Fruit fly (Drosophila melanogaster) Kc167 (cell line): Measurements from ENCODE around the gene Peritrophin-15a.

ENCODE experiments used
- Myc ChIP-seq: fragments of >200 bp; optimal IDR thresholded peaks from 2 replicates; lab custom pipeline; 2017; ENCODE audit warnings: missing external identifiers
- Sin3A ChIP-seq: fragments of >200 bp; optimal IDR thresholded peaks from 2 replicates; lab custom pipeline; 2018; ENCODE audit warnings: missing external identifiers
- h ChIP-seq: fragments of >200 bp; optimal IDR thresholded peaks from 3 replicates; lab custom pipeline; 2018; ENCODE audit warnings: missing external identifiers
- insv ChIP-seq: fragments of >200 bp; optimal IDR thresholded peaks from 3 replicates; lab custom pipeline; 2018; ENCODE audit warnings: missing external identifiers
- psq ChIP-seq: fragments of >200 bp; optimal IDR thresholded peaks from 2 replicates; lab custom pipeline; 2017; ENCODE audit warnings: missing external identifiers
- ttk ChIP-seq: sonication (Bioruptor generic); optimal IDR thresholded peaks from 2 replicates; lab custom pipeline; 2017; ENCODE audit warnings: missing external identifiers

Peritrophin-15a gene

dm6 chr2L:8364006-8364956, 31.6 kb downstream of the Peritrophin-15a start, which contains the start of the genes RpS13 and CSN8:
RpS13 (minus strand) TSS chr2L:8364662.
CSN8 (plus strand) TSS chr2L:8364855.
- TF ChIP-seq insv (lab: Kevin White, UChicago) (no peak), Sin3A (lab: Kevin White, UChicago) (no peak), h (lab: Kevin White, UChicago) (no peak), ttk (lab: Kevin White, UChicago) (no peak), Myc (lab: Kevin White, UChicago) (no peak), psq (lab: Kevin White, UChicago) (no peak)

DNA sequence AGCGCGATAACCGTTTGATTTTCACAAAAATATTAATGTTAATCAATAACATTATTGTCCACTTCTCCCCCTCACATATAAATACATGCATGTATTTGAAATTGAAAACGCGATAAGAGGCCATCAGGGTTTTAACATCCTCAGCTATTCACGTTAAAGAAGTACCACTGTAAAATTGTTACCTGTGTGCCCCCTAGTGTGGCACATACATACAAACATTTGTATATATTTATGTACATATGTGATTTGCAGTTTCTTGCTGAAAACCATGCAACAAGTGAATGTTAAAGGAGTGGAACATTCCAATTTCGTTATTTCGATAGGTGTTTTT, 33.0 kb downstream of the Peritrophin-15a start:
- TF ChIP-seq ttk (lab: Kevin White, UChicago), result no peak
- no peak for TF ChIP-seq Myc (lab: Kevin White, UChicago)
- TF ChIP-seq insv (lab: Kevin White, UChicago), result no peak
- TF ChIP-seq Sin3A (lab: Kevin White, UChicago), result no peak
- TF ChIP-seq h (lab: Kevin White, UChicago), result no peak
- no peak for TF ChIP-seq psq (lab: Kevin White, UChicago)

DNA sequence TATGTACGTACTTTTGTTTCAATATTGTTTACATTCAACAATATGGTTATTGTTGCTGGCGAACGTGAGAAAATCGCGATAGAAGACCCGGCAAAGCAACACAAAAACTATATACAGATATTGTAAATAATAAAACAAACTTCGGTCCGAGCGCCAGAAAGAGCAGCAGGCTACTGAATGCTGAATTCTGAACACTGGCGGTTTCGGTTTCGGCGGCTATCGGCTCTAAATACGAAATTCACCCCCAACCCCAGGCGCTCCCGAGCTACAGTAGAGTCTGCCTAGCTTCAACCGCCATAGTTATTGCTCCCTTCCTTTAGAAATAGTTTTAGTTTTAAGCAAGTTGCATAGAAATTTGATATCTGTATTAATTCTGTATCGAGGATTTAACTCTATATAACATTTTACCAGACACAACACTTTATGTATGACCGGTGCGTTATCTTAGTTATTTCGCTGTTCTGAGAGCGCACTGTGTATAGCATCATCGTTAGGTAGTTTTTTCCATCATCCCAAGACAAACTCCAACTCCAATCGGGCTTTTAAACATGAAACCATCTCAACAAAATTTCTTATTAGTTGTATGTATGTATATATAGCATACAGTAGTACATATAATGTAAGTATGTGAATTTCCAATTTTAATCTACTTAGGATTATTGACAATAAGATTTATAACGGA, 33.5 kb downstream of the Peritrophin-15a start, which contains the start of gene CG7627:
TSS of gene CG7627 (minus strand) at position 197 of the 682 bp plus-strand sequence.
- TF ChIP-seq ttk (lab: Kevin White, UChicago) (no peak), Sin3A (lab: Kevin White, UChicago) (no peak), insv (lab: Kevin White, UChicago) (no peak), h (lab: Kevin White, UChicago) (no peak), psq (lab: Kevin White, UChicago) (no peak), Myc (lab: Kevin White, UChicago) (no peak)

DNA sequence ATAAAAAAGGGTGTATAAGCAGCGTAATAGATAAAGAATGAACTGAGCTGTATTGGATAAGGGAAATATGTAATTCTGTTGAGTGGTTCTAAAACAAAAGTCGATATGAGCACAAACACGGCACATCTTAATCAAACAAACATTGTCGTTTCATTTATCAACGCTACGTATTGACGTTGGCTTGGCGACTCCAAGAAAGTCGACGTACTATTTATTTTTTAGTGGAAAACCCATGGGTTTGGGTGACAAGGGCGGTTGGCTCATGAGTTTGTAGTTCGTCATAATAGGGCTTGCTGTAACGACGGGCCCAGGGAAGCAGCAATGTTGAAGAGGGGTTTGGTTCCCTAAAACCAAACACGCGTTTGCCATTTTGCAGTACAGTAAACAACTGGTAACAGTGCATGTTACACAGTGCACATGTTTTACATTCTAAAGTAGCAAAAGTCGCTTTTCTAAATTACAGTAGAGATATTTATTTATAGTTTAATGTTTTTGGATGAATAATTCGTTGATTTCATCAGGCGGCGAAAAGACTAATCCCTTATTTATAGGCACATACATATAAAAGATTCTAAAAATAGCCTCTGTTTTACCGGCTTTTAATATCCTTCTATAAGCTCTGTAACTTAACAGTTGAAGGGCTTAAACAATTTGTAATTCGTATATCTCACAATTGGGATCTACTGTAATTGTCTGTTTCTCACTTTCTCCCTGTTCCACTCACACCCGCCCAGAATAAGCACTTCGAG, 34.5 kb downstream of the Peritrophin-15a start:
- TF ChIP-seq Myc (lab: Kevin White, UChicago) (no peak), psq (lab: Kevin White, UChicago) (no peak), insv (lab: Kevin White, UChicago) (no peak), ttk (lab: Kevin White, UChicago) (no peak), h (lab: Kevin White, UChicago) (no peak), Sin3A (lab: Kevin White, UChicago) (no peak)

dm6 chr2L:8355419-8355818, 40.5 kb downstream of the Peritrophin-15a start:
- TF ChIP-seq insv (lab: Kevin White, UChicago), result no peak
- TF ChIP-seq psq (lab: Kevin White, UChicago), result no peak
- TF ChIP-seq ttk (lab: Kevin White, UChicago), result no peak
- no peak for TF ChIP-seq Myc (lab: Kevin White, UChicago)
- no peak for TF ChIP-seq h (lab: Kevin White, UChicago)
- TF ChIP-seq Sin3A (lab: Kevin White, UChicago), result no peak

DNA sequence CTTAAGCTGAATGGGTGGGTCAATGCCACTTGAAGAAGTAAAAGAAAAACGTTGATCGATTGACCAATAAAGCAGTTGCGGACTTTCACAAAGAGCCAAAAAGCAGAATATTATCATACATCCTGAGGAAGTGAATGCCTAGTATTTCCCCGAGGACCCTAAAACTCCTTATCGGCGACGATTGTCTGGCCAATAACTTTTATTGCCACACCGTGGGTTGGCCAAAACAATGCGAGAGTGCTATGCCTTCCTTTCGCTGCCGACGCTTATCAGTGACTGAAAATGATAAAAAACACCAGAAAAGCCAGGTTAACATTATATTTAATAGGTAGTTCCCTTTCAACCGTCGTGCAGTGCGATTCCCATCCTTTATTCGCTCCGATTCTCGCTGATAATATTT, 44.0 kb downstream of the Peritrophin-15a start, which contains the start of gene Mur29B:
TSS of gene Mur29B (plus strand) at position 324 of the 400 bp plus-strand sequence.
- no peak for TF ChIP-seq Myc (lab: Kevin White, UChicago)
- no peak for TF ChIP-seq insv (lab: Kevin White, UChicago)
- no peak for TF ChIP-seq psq (lab: Kevin White, UChicago)
- TF ChIP-seq ttk (lab: Kevin White, UChicago), result no peak
- no peak for TF ChIP-seq Sin3A (lab: Kevin White, UChicago)
- TF ChIP-seq h (lab: Kevin White, UChicago), result no peak

dm6 chr2L:8351333-8351732, 44.6 kb downstream of the Peritrophin-15a start:
- TF ChIP-seq Sin3A (lab: Kevin White, UChicago) (no peak), ttk (lab: Kevin White, UChicago) (no peak), psq (lab: Kevin White, UChicago) (no peak), insv (lab: Kevin White, UChicago) (no peak), h (lab: Kevin White, UChicago) (no peak), Myc (lab: Kevin White, UChicago) (no peak)

DNA sequence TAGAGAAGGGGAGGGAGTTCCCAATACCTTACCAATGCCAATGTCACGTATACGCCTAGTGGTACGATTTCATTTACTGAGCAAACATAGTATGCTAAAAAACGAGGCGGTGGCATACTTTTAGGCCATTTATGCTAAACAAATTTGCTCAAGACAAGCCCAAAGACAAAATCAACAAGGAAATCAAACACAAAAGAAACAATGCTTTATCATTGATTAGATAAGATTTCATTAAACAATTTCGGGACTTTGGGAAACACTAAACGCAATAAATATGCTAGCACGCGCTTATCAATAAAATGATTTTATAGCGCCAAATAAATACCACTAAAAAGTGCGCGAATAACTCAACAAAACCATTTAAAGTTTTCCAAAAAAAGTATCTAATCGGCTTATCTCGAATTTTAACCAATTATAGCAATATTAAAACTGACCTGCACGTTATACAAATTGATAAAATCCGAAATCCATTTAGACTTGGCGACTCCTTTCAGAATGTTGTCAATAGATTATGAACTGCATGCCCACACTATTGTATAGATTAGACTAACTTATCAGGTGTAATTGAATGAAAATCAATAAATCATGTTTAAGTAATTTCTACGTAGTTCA, 45.2 kb downstream of the Peritrophin-15a start:
- TF ChIP-seq insv (lab: Kevin White, UChicago) (no peak), Myc (lab: Kevin White, UChicago) (no peak), h (lab: Kevin White, UChicago) (no peak), ttk (lab: Kevin White, UChicago) (no peak), psq (lab: Kevin White, UChicago) (no peak), Sin3A (lab: Kevin White, UChicago) (no peak)

dm6 chr2L:8346260-8346659, 49.6 kb downstream of the Peritrophin-15a start, which contains the start of gene CG7778:
CG7778 (plus strand) TSS chr2L:8346620.
- TF ChIP-seq Myc (lab: Kevin White, UChicago), result no peak
- TF ChIP-seq psq (lab: Kevin White, UChicago), result no peak
- no peak for TF ChIP-seq h (lab: Kevin White, UChicago)
- no peak for TF ChIP-seq Sin3A (lab: Kevin White, UChicago)
- TF ChIP-seq insv (lab: Kevin White, UChicago), result no peak
- no peak for TF ChIP-seq ttk (lab: Kevin White, UChicago)
